Worm (Caenorhabditis elegans): ENCODE results near the gene ptc-1.

ptc-1 gene

ce11 chrII:7911015-7911414 is 18.0 kb downstream of the ptc-1 start, which contains the start of gene ZK675.4:
TSS of gene ZK675.4 (plus strand) at chrII:7911315.
- TF ChIP-seq unc-62 (GFP tag; optimal IDR thresholded peaks at IDR 0.05) (no peak), mdl-1 (tag; optimal IDR thresholded peaks at IDR 0.05) (no peak), hmg-11 (tag; optimal IDR thresholded peaks at IDR 0.05) (no peak), pha-4 (tag; optimal IDR thresholded peaks at IDR 0.05) (no peak), nhr-76 (tag; optimal IDR thresholded peaks at IDR 0.05) (no peak), nfya-1 (tag; optimal IDR thresholded peaks at IDR 0.05; ENCODE audit: insufficient read depth) (no peak), R02D3.7 (tag; optimal IDR thresholded peaks at IDR 0.05) (no peak), eor-1 (tag; optimal IDR thresholded peaks at IDR 0.05) (no peak), ceh-9 (tag; optimal IDR thresholded peaks at IDR 0.05) (no peak), lsy-12 (tag; optimal IDR thresholded peaks at IDR 0.05) (no peak), nhr-12 (tag; optimal IDR thresholded peaks at IDR 0.05) (no peak), pqm-1 (tag; optimal IDR thresholded peaks at IDR 0.05) (no peak)

ce11 chrII:7920178-7920577 is 27.2 kb downstream of the ptc-1 start:
- TF ChIP-seq tbx-2 (tag; optimal IDR thresholded peaks at IDR 0.05) (no peak), nhr-237 (tag; optimal IDR thresholded peaks at IDR 0.05) (no peak), unc-39 (tag; optimal IDR thresholded peaks at IDR 0.05) (no peak), fkh-10 (GFP tag; optimal IDR thresholded peaks at IDR 0.05) (peak; percentile 93)

ce11 chrII:7921155-7921554 is 28.1 kb downstream of the ptc-1 start:
- TF ChIP-seq fkh-10 (GFP tag; optimal IDR thresholded peaks at IDR 0.05), result peak; percentile 76
- no peak for TF ChIP-seq ZK546.5 (tag; optimal IDR thresholded peaks at IDR 0.05)

- TF ChIP-seq nhr-43 (tag; optimal IDR thresholded peaks at IDR 0.05; ENCODE audit: poor library complexity, severe bottlenecking) (no peak), nhr-28 (tag; optimal IDR thresholded peaks at IDR 0.05) (no peak), eor-1 (tag; optimal IDR thresholded peaks at IDR 0.05) (no peak), ama-1 (optimal IDR thresholded peaks at IDR 0.05) (no peak), fos-1 (tag; optimal IDR thresholded peaks at IDR 0.05) (no peak), elt-2 (tag; optimal IDR thresholded peaks at IDR 0.05) (no peak), elt-1 (tag; optimal IDR thresholded peaks at IDR 0.05) (no peak)
These were observed 35.6 kb downstream of the ptc-1 start, which contains the start of gene spv-1 for ce11 chrII:7928600-7928999. TSS of gene spv-1 (minus strand) at chrII:7928700.

- no peak for TF ChIP-seq nhr-12 (tag; optimal IDR thresholded peaks at IDR 0.05)
- no peak for TF ChIP-seq mml-1 (tag; optimal IDR thresholded peaks at IDR 0.05)
- no peak for TF ChIP-seq nhr-23 (tag; optimal IDR thresholded peaks at IDR 0.05)
- TF ChIP-seq nhr-237 (tag; optimal IDR thresholded peaks at IDR 0.05), result no peak
- TF ChIP-seq fkh-2 (tag; optimal IDR thresholded peaks at IDR 0.05), result no peak
- TF ChIP-seq aly-2 (tag; optimal IDR thresholded peaks at IDR 0.05), result no peak
- no peak for TF ChIP-seq ztf-4 (tag; optimal IDR thresholded peaks at IDR 0.05)
- peak; percentile 25 for TF ChIP-seq elt-1 (tag; optimal IDR thresholded peaks at IDR 0.05)
- TF ChIP-seq nhr-25 (tag; optimal IDR thresholded peaks at IDR 0.05), result peak; percentile 75
- TF ChIP-seq unc-62 (GFP tag; optimal IDR thresholded peaks at IDR 0.05), result no peak
- no peak for TF ChIP-seq lsy-12 (tag; optimal IDR thresholded peaks at IDR 0.05)
- no peak for TF ChIP-seq snpc-4 (tag; optimal IDR thresholded peaks at IDR 0.05)
These were observed 37.6 kb downstream of the ptc-1 start for ce11 chrII:7930671-7931070.

- TF ChIP-seq egl-5 (tag; optimal IDR thresholded peaks at IDR 0.05) (no peak), ceh-9 (tag; optimal IDR thresholded peaks at IDR 0.05) (no peak), nhr-67 (tag; optimal IDR thresholded peaks at IDR 0.05) (no peak), lin-39 (tag; optimal IDR thresholded peaks at IDR 0.05) (no peak), nhr-77 (tag; optimal IDR thresholded peaks at IDR 0.05) (no peak), snpc-4 (tag; optimal IDR thresholded peaks at IDR 0.05) (no peak), egl-27 (tag; optimal IDR thresholded peaks at IDR 0.05) (no peak), elt-3 (tag; optimal IDR thresholded peaks at IDR 0.05) (no peak), ztf-4 (tag; optimal IDR thresholded peaks at IDR 0.05) (no peak)
These were observed 42.6 kb downstream of the ptc-1 start for ce11 chrII:7935622-7936021.

Data from whole organism, L3 larva.